Worm (Caenorhabditis elegans) whole organism, L2 larva: ENCODE data around the gene ifa-1.

Experiments used
- R02D3.7 ChIP-seq: fragments of 150-350 bp; optimal IDR thresholded peaks from 2 replicates; lab custom pipeline; 2014; ENCODE audit warnings: missing biosample characterization, missing genetic modification characterization
- ama-1 ChIP-seq: fragments of 150-350 bp; optimal IDR thresholded peaks from 2 replicates; lab custom pipeline; 2018; ENCODE audit warnings: inconsistent platforms
- ceh-16 ChIP-seq: fragments of 150-350 bp; optimal IDR thresholded peaks from 2 replicates; lab custom pipeline; 2014; ENCODE audit warnings: missing biosample characterization, missing genetic modification characterization
- elt-3 ChIP-seq: sonication (generic microtip); optimal IDR thresholded peaks from 2 replicates; lab custom pipeline; 2017; ENCODE audit warnings: missing biosample characterization, missing genetic modification characterization
- lin-11 ChIP-seq: fragments of 150-350 bp; sonication (generic microtip); optimal IDR thresholded peaks from 2 replicates; lab custom pipeline; 2014; ENCODE audit warnings: missing biosample characterization, missing genetic modification characterization, inconsistent platforms, mixed read lengths
- mdl-1 ChIP-seq, 2 experiments: fragments of 150-350 bp in 1 of 2; sonication (generic microtip) in 1 of 2; optimal IDR thresholded peaks; 2 replicates each; lab custom pipeline; 2017; ENCODE audit warnings: missing biosample characterization in 2 of 2, missing genetic modification characterization in 2 of 2
- nhr-11 ChIP-seq: fragments of 150-350 bp; optimal IDR thresholded peaks from 2 replicates; lab custom pipeline; 2014; ENCODE audit warnings: missing biosample characterization, missing genetic modification characterization
- nhr-25 ChIP-seq: fragments of 150-350 bp; sonication (generic microtip); optimal IDR thresholded peaks from 3 replicates; lab custom pipeline; 2014; ENCODE audit warnings: missing biosample characterization, missing genetic modification characterization
- skn-1 ChIP-seq: sonication (generic microtip); optimal IDR thresholded peaks from 2 replicates; lab custom pipeline; 2017; ENCODE audit warnings: missing biosample characterization, missing genetic modification characterization
- unc-62 ChIP-seq: fragments of 150-350 bp; optimal IDR thresholded peaks from 2 replicates; lab custom pipeline; 2014; ENCODE audit warnings: missing biosample characterization, missing genetic modification reagents, missing genetic modification characterization

- TF ChIP-seq nhr-11: no peak
- no peak for TF ChIP-seq unc-62
- TF ChIP-seq skn-1 (tag; lab: Kevin White, UChicago): no peak
- TF ChIP-seq elt-3 (tag; lab: Kevin White, UChicago): no peak
- TF ChIP-seq lin-11 (tag; lab: Kevin White, UChicago): peak; percentile 61
- no peak for TF ChIP-seq ama-1 (lab: Kevin White, UChicago)
- TF ChIP-seq R02D3.7 (tag; lab: Kevin White, UChicago): no peak
- TF ChIP-seq mdl-1 (tag; optimal IDR thresholded peaks at IDR 0.05; lab: Kevin White, UChicago): peak; percentile 20 to 53
- peak; percentile 78 for TF ChIP-seq nhr-25
- TF ChIP-seq ceh-16 (tag; lab: Kevin White, UChicago): no peak
Measured at ce11 chrX:11299642-11300307, 28.8 kb downstream of the ifa-1 start, which contains the start of the genes snrp-40.1 and F08G12.3.
